Worm (Caenorhabditis elegans): ENCODE data around the gene col-80.

DNA sequence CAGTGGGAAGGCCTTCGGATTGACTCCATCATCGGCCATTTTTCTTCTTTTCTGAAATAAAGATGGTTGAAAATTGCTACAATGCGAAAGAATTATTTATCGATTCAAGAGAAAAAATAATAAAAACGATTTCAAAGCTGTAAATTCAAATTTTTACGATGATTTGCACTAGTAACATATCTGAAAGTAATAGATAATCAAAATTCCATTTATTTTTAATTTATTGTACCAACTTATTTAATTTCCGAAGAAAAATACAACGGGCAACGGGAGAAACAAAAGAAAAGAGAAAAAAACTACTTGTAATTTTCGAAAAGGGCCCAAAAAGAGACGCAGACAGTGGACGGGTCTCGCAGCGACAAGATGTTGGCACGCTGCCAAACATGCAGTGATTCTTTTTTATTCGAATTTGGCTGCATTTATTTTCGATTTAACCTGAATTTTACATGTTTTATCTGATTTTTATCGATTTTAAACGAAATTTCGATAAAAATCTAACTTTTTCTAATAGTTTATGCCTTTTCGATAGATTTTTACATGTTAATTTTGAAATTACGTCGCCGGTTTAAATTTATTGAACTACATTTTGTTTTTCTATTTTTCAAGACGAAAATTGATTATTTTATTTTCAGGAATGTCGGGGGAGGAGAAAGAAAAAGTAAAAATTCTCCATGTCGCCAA lies 48.3 kb upstream of the col-80 start, which contains the start of the genes snu-13 and rsp-7:
- TF ChIP-seq F23B12.7 (tag; optimal IDR thresholded peaks at IDR 0.05; ENCODE audit: insufficient read depth) = peak; percentile 78
- TF ChIP-seq snpc-4 (GFP tag; optimal IDR thresholded peaks at IDR 0.05) = peak; percentile 54
- TF ChIP-seq snpc-4 (tag; optimal IDR thresholded peaks at IDR 0.05) = peak in 3 of 4 experiments; percentile 23 to 74 (median 29)
- TF ChIP-seq madf-10 (tag; optimal IDR thresholded peaks at IDR 0.05) = no peak
- no peak for TF ChIP-seq nhr-179 (tag; optimal IDR thresholded peaks at IDR 0.05)
- TF ChIP-seq ceh-27 (GFP tag; optimal IDR thresholded peaks at IDR 0.05) = peak; percentile 28
- TF ChIP-seq pha-4 (tag; optimal IDR thresholded peaks at IDR 0.05) = no peak
- TF ChIP-seq ccch-3 (GFP tag; optimal IDR thresholded peaks at IDR 0.05) = no peak
- TF ChIP-seq B0035.1 (tag; optimal IDR thresholded peaks at IDR 0.05) = no peak
- no peak for TF ChIP-seq ama-1 (optimal IDR thresholded peaks at IDR 0.05)
- no peak for TF ChIP-seq ama-1 (GFP tag; optimal IDR thresholded peaks at IDR 0.05)
- no peak for TF ChIP-seq unc-62 (GFP tag; optimal IDR thresholded peaks at IDR 0.05)
- no peak for TF ChIP-seq sdz-38 (tag; optimal IDR thresholded peaks at IDR 0.05)
- no peak for TF ChIP-seq F10E7.11 (tag; optimal IDR thresholded peaks at IDR 0.05)
- TF ChIP-seq hrde-1 (tag; optimal IDR thresholded peaks at IDR 0.05; ENCODE audit: borderline replicate concordance) = no peak

Data from whole organism, young adult.